Worm (Caenorhabditis elegans) whole organism, early embryonic: ENCODE data around the gene pho-10.

Experiments used
- B0310.2 ChIP-seq: sonication (generic microtip); optimal IDR thresholded peaks from 2 replicates; lab custom pipeline; 2016; ENCODE audit warnings: mild to moderate bottlenecking, missing genetic modification characterization, missing compliant biosample characterization
- F13C5.2 ChIP-seq: sonication (generic microtip); optimal IDR thresholded peaks from 2 replicates; lab custom pipeline; 2017; ENCODE audit warnings: mild to moderate bottlenecking, missing genetic modification characterization, inconsistent platforms, missing compliant biosample characterization
- aly-1 ChIP-seq: sonication (generic microtip); optimal IDR thresholded peaks from 2 replicates; lab custom pipeline; 2016; ENCODE audit warnings: missing genetic modification characterization, missing compliant biosample characterization
- ama-1 ChIP-seq: fragments of 150-350 bp; optimal IDR thresholded peaks from 2 replicates; lab custom pipeline; 2014
- ceh-13 ChIP-seq: fragments of 200-800 bp; sonication (Bioruptor generic); optimal IDR thresholded peaks from 2 replicates; lab custom pipeline; 2018; ENCODE audit warnings: mild to moderate bottlenecking, missing genetic modification characterization, missing compliant biosample characterization
- ceh-36 ChIP-seq: sonication (generic microtip); optimal IDR thresholded peaks from 2 replicates; lab custom pipeline; 2016; ENCODE audit warnings: missing genetic modification characterization, inconsistent platforms, missing compliant biosample characterization
- ets-7 ChIP-seq: sonication (generic microtip); optimal IDR thresholded peaks from 2 replicates; lab custom pipeline; 2016; ENCODE audit warnings: missing genotype, missing genetic modification characterization, missing compliant biosample characterization
- flt-1 ChIP-seq: fragments of 200-800 bp; sonication (Bioruptor generic); IDR thresholded peaks from 2 replicates; pipeline ENCODE4 v1.3.6; 2022; ENCODE audit warnings: missing genetic modification characterization, missing compliant biosample characterization
- hmbx-1 ChIP-seq: sonication (generic microtip); optimal IDR thresholded peaks from 2 replicates; lab custom pipeline; 2016; ENCODE audit warnings: mild to moderate bottlenecking, missing genetic modification characterization, missing compliant biosample characterization
- hmg-4 ChIP-seq: fragments of 200-800 bp; sonication (Bioruptor generic); optimal IDR thresholded peaks from 2 replicates; lab custom pipeline; 2018; ENCODE audit warnings: mild to moderate bottlenecking, missing genetic modification characterization, missing compliant biosample characterization
- hnd-1 ChIP-seq: sonication (generic microtip); optimal IDR thresholded peaks from 2 replicates; lab custom pipeline; 2016; ENCODE audit warnings: missing genetic modification characterization, missing compliant biosample characterization
- pes-1 ChIP-seq: fragments of 200-800 bp; sonication (Bioruptor generic); IDR thresholded peaks from 2 replicates; pipeline ENCODE4 v1.3.6; 2022; ENCODE audit warnings: missing genetic modification reagents, missing genetic modification characterization, missing compliant biosample characterization
- scrt-1 ChIP-seq: fragments of 200-800 bp; sonication (Bioruptor generic); IDR thresholded peaks from 2 replicates; pipeline ENCODE4 v1.3.6; 2022; ENCODE audit warnings: missing genetic modification characterization, missing compliant biosample characterization
- sea-1 ChIP-seq: fragments of 200-800 bp; sonication (Bioruptor generic); conservative IDR thresholded peaks from 2 replicates; pipeline ENCODE4 v1.3.6; 2022; ENCODE audit warnings: missing genetic modification characterization, missing compliant biosample characterization
- tbx-11 ChIP-seq: fragments of 200-800 bp; sonication (Bioruptor generic); IDR thresholded peaks from 2 replicates; pipeline ENCODE4 v1.3.6; 2022; ENCODE audit warnings: missing genetic modification characterization, missing compliant biosample characterization
- tbx-37 ChIP-seq: fragments of 200-800 bp; sonication (Bioruptor generic); conservative IDR thresholded peaks from 2 replicates; pipeline ENCODE4 v1.3.6; 2022; ENCODE audit warnings: missing genetic modification reagents, missing genetic modification characterization, missing compliant biosample characterization
- tra-4 ChIP-seq: sonication (generic microtip); optimal IDR thresholded peaks from 2 replicates; lab custom pipeline; 2017; ENCODE audit warnings: missing genetic modification characterization, missing compliant biosample characterization

The pho-10 gene

ce11 chrII:9937611-9938010 is 17.2 kb upstream of the pho-10 start:
- TF ChIP-seq tra-4 (tag; lab: Kevin White, UChicago) (no peak), pes-1 (GFP tag; lab: Robert Waterston, UW) (no peak), sea-1 (no peak), hmg-4 (no peak), aly-1 (no peak), ama-1 (lab: Kevin White, UChicago) (no peak), ceh-13 (no peak), F13C5.2 (tag; lab: Kevin White, UChicago) (no peak), hmbx-1 (tag; lab: Kevin White, UChicago) (no peak), B0310.2 (tag; lab: Kevin White, UChicago) (no peak), ceh-36 (tag; lab: Kevin White, UChicago) (no peak), tbx-37 (GFP tag; lab: Robert Waterston, UW) (no peak), tbx-11 (GFP tag; lab: Robert Waterston, UW) (no peak), hnd-1 (tag; lab: Kevin White, UChicago) (no peak)

ce11 chrII:9936859-9937258 is 16.5 kb upstream of the pho-10 start, which contains the start of gene C05C10.3:
Gene C05C10.3 (minus strand): TSS chrII:9936893.
- TF ChIP-seq B0310.2 (tag; lab: Kevin White, UChicago) (no peak), F13C5.2 (tag; lab: Kevin White, UChicago) (no peak), tbx-37 (GFP tag; lab: Robert Waterston, UW) (no peak), hmbx-1 (tag; lab: Kevin White, UChicago) (no peak), scrt-1 (GFP tag; lab: Robert Waterston, UW) (no peak), tbx-11 (GFP tag; lab: Robert Waterston, UW) (no peak), hmg-4 (no peak), sea-1 (no peak), pes-1 (GFP tag; lab: Robert Waterston, UW) (no peak), ceh-36 (tag; lab: Kevin White, UChicago) (no peak), tra-4 (tag; lab: Kevin White, UChicago) (no peak), ama-1 (lab: Kevin White, UChicago) (no peak), hnd-1 (tag; lab: Kevin White, UChicago) (no peak), ets-7 (tag; lab: Kevin White, UChicago) (no peak), ceh-13 (no peak), aly-1 (no peak)

ce11 chrII:9935664-9936063 is 15.3 kb upstream of the pho-10 start:
- TF ChIP-seq hmg-4 (no peak), tbx-37 (GFP tag; lab: Robert Waterston, UW) (no peak), hmbx-1 (tag; lab: Kevin White, UChicago) (no peak), pes-1 (GFP tag; lab: Robert Waterston, UW) (no peak), hnd-1 (tag; lab: Kevin White, UChicago) (no peak), scrt-1 (GFP tag; lab: Robert Waterston, UW) (no peak), aly-1 (no peak), F13C5.2 (tag; lab: Kevin White, UChicago) (no peak), tbx-11 (GFP tag; lab: Robert Waterston, UW) (no peak), sea-1 (no peak), tra-4 (tag; lab: Kevin White, UChicago) (no peak)

- no peak for TF ChIP-seq hnd-1 (tag; lab: Kevin White, UChicago)
- no peak for TF ChIP-seq aly-1
- TF ChIP-seq tbx-37 (GFP tag; lab: Robert Waterston, UW): no peak
- TF ChIP-seq sea-1: no peak
- TF ChIP-seq ceh-36 (tag; lab: Kevin White, UChicago): no peak
- TF ChIP-seq B0310.2 (tag; lab: Kevin White, UChicago): no peak
- no peak for TF ChIP-seq hmbx-1 (tag; lab: Kevin White, UChicago)
- TF ChIP-seq F13C5.2 (tag; lab: Kevin White, UChicago): no peak
- TF ChIP-seq hmg-4: no peak
- no peak for TF ChIP-seq ets-7 (tag; lab: Kevin White, UChicago)
- no peak for TF ChIP-seq tra-4 (tag; lab: Kevin White, UChicago)
- no peak for TF ChIP-seq ceh-13
- TF ChIP-seq ama-1 (lab: Kevin White, UChicago): no peak
- TF ChIP-seq scrt-1 (GFP tag; lab: Robert Waterston, UW): no peak
- no peak for TF ChIP-seq flt-1 (GFP tag; lab: Robert Waterston, UW)
- TF ChIP-seq tbx-11 (GFP tag; lab: Robert Waterston, UW): no peak
- TF ChIP-seq pes-1 (GFP tag; lab: Robert Waterston, UW): no peak
Measured at ce11 chrII:9935044-9935599, 14.8 kb upstream of the pho-10 start.

- no peak for TF ChIP-seq tbx-37 (GFP tag; lab: Robert Waterston, UW)
- no peak for TF ChIP-seq scrt-1 (GFP tag; lab: Robert Waterston, UW)
- TF ChIP-seq hmbx-1 (tag; lab: Kevin White, UChicago): no peak
- TF ChIP-seq hmg-4: no peak
- no peak for TF ChIP-seq hnd-1 (tag; lab: Kevin White, UChicago)
- TF ChIP-seq tra-4 (tag; lab: Kevin White, UChicago): no peak
- TF ChIP-seq ets-7 (tag; lab: Kevin White, UChicago): no peak
- no peak for TF ChIP-seq aly-1
- no peak for TF ChIP-seq pes-1 (GFP tag; lab: Robert Waterston, UW)
- TF ChIP-seq tbx-11 (GFP tag; lab: Robert Waterston, UW): no peak
- TF ChIP-seq B0310.2 (tag; lab: Kevin White, UChicago): no peak
- no peak for TF ChIP-seq ama-1 (lab: Kevin White, UChicago)
- no peak for TF ChIP-seq F13C5.2 (tag; lab: Kevin White, UChicago)
- no peak for TF ChIP-seq flt-1 (GFP tag; lab: Robert Waterston, UW)
- no peak for TF ChIP-seq ceh-36 (tag; lab: Kevin White, UChicago)
- no peak for TF ChIP-seq ceh-13
- TF ChIP-seq sea-1: no peak
Measured at ce11 chrII:9934570-9934969, 14.2 kb upstream of the pho-10 start.

ce11 chrII:9933947-9934383 is 13.6 kb upstream of the pho-10 start:
- TF ChIP-seq tra-4 (tag; lab: Kevin White, UChicago) (no peak), hmg-4 (no peak), sea-1 (no peak), tbx-11 (GFP tag; lab: Robert Waterston, UW) (no peak), scrt-1 (GFP tag; lab: Robert Waterston, UW) (no peak), ceh-36 (tag; lab: Kevin White, UChicago) (no peak), hmbx-1 (tag; lab: Kevin White, UChicago) (no peak), B0310.2 (tag; lab: Kevin White, UChicago) (no peak)
